Worm (Caenorhabditis elegans) whole organism, L4/young adult: ENCODE data around the gene col-160.

ENCODE experiments used
- W03F9.2 ChIP-seq: fragments of 150-350 bp; optimal IDR thresholded peaks from 2 replicates; lab custom pipeline; 2014; ENCODE audit warnings: missing biosample characterization, missing genetic modification characterization
- dao-5 ChIP-seq: sonication (generic microtip); optimal IDR thresholded peaks from 2 replicates; lab custom pipeline; 2016; ENCODE audit warnings: missing genotype, missing genetic modification characterization, moderate library complexity, missing compliant biosample characterization
- him-1 ChIP-seq: sonication (generic microtip); optimal IDR thresholded peaks from 2 replicates; lab custom pipeline; 2016; ENCODE audit warnings: missing genotype, missing genetic modification reagents, missing genetic modification characterization, missing compliant biosample characterization

The col-160 gene

ce11 chrV:13202127-13202610, at the start of gene col-160, which contains the start of gene col-159:
Gene col-160 (minus strand): TSS chrV:13202189.
Gene col-159 (minus strand): TSS chrV:13202177.
- TF ChIP-seq him-1 (tag; lab: Kevin White, UChicago), result no peak
- TF ChIP-seq dao-5, result no peak
- no peak for TF ChIP-seq W03F9.2 (tag; lab: Kevin White, UChicago)

ce11 chrV:13249436-13249835, 47.4 kb upstream of the col-160 start, which contains the start of gene odr-3:
Gene odr-3 (minus strand): TSS chrV:13249536.
- TF ChIP-seq him-1 (tag; lab: Kevin White, UChicago), result no peak
- no peak for TF ChIP-seq dao-5
- TF ChIP-seq W03F9.2 (tag; lab: Kevin White, UChicago), result no peak

ce11 chrV:13243205-13243604, 41.2 kb upstream of the col-160 start:
- TF ChIP-seq him-1 (tag; lab: Kevin White, UChicago) (no peak), dao-5 (no peak), W03F9.2 (tag; lab: Kevin White, UChicago) (no peak)

- TF ChIP-seq W03F9.2 (tag; lab: Kevin White, UChicago) (no peak), him-1 (tag; lab: Kevin White, UChicago) (no peak), dao-5 (no peak)
These were observed 34.5 kb upstream of the col-160 start, which contains the start of gene dmd-10 for ce11 chrV:13236507-13236906. Gene dmd-10 (minus strand): TSS chrV:13236607.

- no peak for TF ChIP-seq dao-5
- no peak for TF ChIP-seq W03F9.2 (tag; lab: Kevin White, UChicago)
- no peak for TF ChIP-seq him-1 (tag; lab: Kevin White, UChicago)
These were observed 33.3 kb upstream of the col-160 start for ce11 chrV:13235313-13235712.

ce11 chrV:13229538-13229937, 27.5 kb upstream of the col-160 start:
- TF ChIP-seq dao-5, result no peak
- TF ChIP-seq W03F9.2 (tag; lab: Kevin White, UChicago), result no peak
- TF ChIP-seq him-1 (tag; lab: Kevin White, UChicago), result no peak

- TF ChIP-seq dao-5 (no peak), W03F9.2 (tag; lab: Kevin White, UChicago) (no peak), him-1 (tag; lab: Kevin White, UChicago) (no peak)
These were observed 19.1 kb upstream of the col-160 start for ce11 chrV:13221066-13221465.

ce11 chrV:13212584-13212983, 10.6 kb upstream of the col-160 start:
- TF ChIP-seq dao-5, result no peak
- no peak for TF ChIP-seq him-1 (tag; lab: Kevin White, UChicago)
- no peak for TF ChIP-seq W03F9.2 (tag; lab: Kevin White, UChicago)

- TF ChIP-seq him-1 (tag; lab: Kevin White, UChicago) (no peak), dao-5 (no peak), W03F9.2 (tag; lab: Kevin White, UChicago) (no peak)
These were observed 7.6 kb upstream of the col-160 start, which contains the start of gene F57B1.6 for ce11 chrV:13209567-13209966. Gene F57B1.6 (plus strand): TSS chrV:13209645.

ce11 chrV:13207426-13207825, 5.4 kb upstream of the col-160 start, which contains the start of gene F57B1.5:
Gene F57B1.5 (plus strand): TSS chrV:13207726.
- TF ChIP-seq him-1 (tag; lab: Kevin White, UChicago) (no peak), dao-5 (no peak), W03F9.2 (tag; lab: Kevin White, UChicago) (no peak)

ce11 chrV:13206514-13206913, 4.5 kb upstream of the col-160 start:
- TF ChIP-seq him-1 (tag; lab: Kevin White, UChicago), result no peak
- TF ChIP-seq W03F9.2 (tag; lab: Kevin White, UChicago), result no peak
- no peak for TF ChIP-seq dao-5

ce11 chrV:13200609-13201008, 1.4 kb downstream of the col-160 start:
- TF ChIP-seq him-1 (tag; lab: Kevin White, UChicago) (no peak), dao-5 (no peak)

ce11 chrV:13197823-13198222, 4.2 kb downstream of the col-160 start, which contains the start of gene F57B1.9:
Gene F57B1.9 (minus strand): TSS chrV:13197923.
- TF ChIP-seq W03F9.2 (tag; lab: Kevin White, UChicago), result no peak
- no peak for TF ChIP-seq him-1 (tag; lab: Kevin White, UChicago)
- no peak for TF ChIP-seq dao-5

- TF ChIP-seq him-1 (tag; lab: Kevin White, UChicago), result no peak
- TF ChIP-seq dao-5, result no peak
- TF ChIP-seq W03F9.2 (tag; lab: Kevin White, UChicago), result no peak
These were observed 6.4 kb downstream of the col-160 start, which contains the start of gene F57B1.1 for ce11 chrV:13195548-13195947. Gene F57B1.1 (minus strand): TSS chrV:13195648.

ce11 chrV:13193488-13194042, 8.4 kb downstream of the col-160 start, which contains the start of gene sun-1:
Gene sun-1 (minus strand): TSS chrV:13193538.
- TF ChIP-seq dao-5 (no peak), W03F9.2 (tag; lab: Kevin White, UChicago) (no peak), him-1 (tag; lab: Kevin White, UChicago) (no peak)
